Worm (Caenorhabditis elegans): ENCODE measurements around the gene R05D8.7.
A peak's percentile ranks its signal among the peaks of the same experiment; 100 is the strongest.

R05D8.7 gene

DNA sequence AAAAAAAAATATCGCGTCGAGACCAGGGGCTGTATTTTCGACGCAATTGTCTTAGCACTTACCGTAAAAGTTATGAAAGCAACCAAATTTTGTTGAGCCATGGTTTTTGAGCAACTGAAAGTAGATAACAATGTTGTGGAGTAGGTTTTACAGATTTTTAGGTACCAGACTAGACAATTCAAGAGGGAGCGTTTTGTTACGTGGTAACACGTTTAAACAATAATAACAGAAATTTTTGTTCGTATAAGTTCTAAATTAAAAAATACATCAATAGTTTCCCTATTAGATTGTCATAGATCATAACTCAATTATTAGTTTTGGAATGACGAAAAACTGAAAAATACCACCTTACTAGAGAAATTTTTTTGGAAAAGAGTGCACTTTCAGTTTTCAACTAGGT lies 13.0 kb downstream of the R05D8.7 start, which contains the start of gene srx-24:
Gene srx-24 (minus strand): TSS at position 101 of the 400 bp plus-strand sequence.
- TF ChIP-seq F37D6.2 (tag; optimal IDR thresholded peaks at IDR 0.05) (no peak), zag-1 (tag; optimal IDR thresholded peaks at IDR 0.05) (no peak), mxl-2 (GFP tag; conservative IDR thresholded peaks at IDR 0.05) (no peak), nhr-6 (tag; optimal IDR thresholded peaks at IDR 0.05) (no peak), lin-1 (GFP tag; IDR thresholded peaks at IDR 0.05) (no peak), lsy-2 (tag; optimal IDR thresholded peaks at IDR 0.05) (no peak), daf-8 (GFP tag; IDR thresholded peaks at IDR 0.05) (no peak), nhr-41 (GFP tag; IDR thresholded peaks at IDR 0.05) (no peak), F26F4.8 (GFP tag; conservative IDR thresholded peaks at IDR 0.05) (no peak), unc-130 (GFP tag; optimal IDR thresholded peaks at IDR 0.05) (no peak), nhr-10 (tag; optimal IDR thresholded peaks at IDR 0.05) (no peak), ceh-44 (GFP tag; IDR thresholded peaks at IDR 0.05) (no peak), duxl-1 (tag; optimal IDR thresholded peaks at IDR 0.05; ENCODE audit: poor library complexity) (no peak), ZK337.2 (GFP tag; IDR thresholded peaks at IDR 0.05) (no peak), aly-2 (tag; optimal IDR thresholded peaks at IDR 0.05) (no peak), ceh-82 (tag; optimal IDR thresholded peaks at IDR 0.05) (no peak)

DNA sequence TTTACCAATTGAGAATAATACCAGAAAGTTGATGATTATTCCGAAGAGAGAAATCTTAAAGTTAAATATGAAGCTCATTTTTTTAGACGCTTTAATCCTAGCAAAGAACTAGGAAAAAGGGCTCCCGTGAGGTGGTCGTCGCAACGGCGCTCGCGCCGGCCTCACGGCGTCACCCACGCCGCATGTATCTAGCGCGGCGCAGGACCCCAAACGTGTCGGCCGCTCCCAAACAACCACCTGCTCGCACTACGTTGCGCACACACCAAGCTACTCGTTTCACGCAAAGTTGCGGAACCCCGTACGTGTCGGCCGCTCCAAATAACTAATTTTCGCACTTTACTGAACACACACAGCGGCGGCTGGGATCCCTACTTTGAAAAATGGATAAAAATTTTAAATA lies 16.6 kb downstream of the R05D8.7 start:
- TF ChIP-seq tra-1 (GFP tag; IDR thresholded peaks at IDR 0.05) (no peak), nhr-111 (GFP tag; optimal IDR thresholded peaks at IDR 0.05) (no peak), ZK546.5 (tag; optimal IDR thresholded peaks at IDR 0.05) (no peak), set-16 (GFP tag; IDR thresholded peaks at IDR 0.05) (peak; percentile 85), daf-19 (GFP tag; conservative IDR thresholded peaks at IDR 0.05) (no peak), nhr-6 (tag; optimal IDR thresholded peaks at IDR 0.05) (no peak), egl-27 (tag; optimal IDR thresholded peaks at IDR 0.05) (no peak), Y105C5A.15 (GFP tag; IDR thresholded peaks at IDR 0.05) (no peak)

ce11 chrV:2742298-2742697 lies 20.7 kb downstream of the R05D8.7 start, which contains the start of gene srg-62:
Gene srg-62, minus strand, starts transcription at chrV:2742398.
- TF ChIP-seq nhr-25 (tag; optimal IDR thresholded peaks at IDR 0.05; ENCODE audit: borderline replicate concordance, insufficient read depth) = no peak
- TF ChIP-seq zag-1 (tag; optimal IDR thresholded peaks at IDR 0.05) = no peak

DNA sequence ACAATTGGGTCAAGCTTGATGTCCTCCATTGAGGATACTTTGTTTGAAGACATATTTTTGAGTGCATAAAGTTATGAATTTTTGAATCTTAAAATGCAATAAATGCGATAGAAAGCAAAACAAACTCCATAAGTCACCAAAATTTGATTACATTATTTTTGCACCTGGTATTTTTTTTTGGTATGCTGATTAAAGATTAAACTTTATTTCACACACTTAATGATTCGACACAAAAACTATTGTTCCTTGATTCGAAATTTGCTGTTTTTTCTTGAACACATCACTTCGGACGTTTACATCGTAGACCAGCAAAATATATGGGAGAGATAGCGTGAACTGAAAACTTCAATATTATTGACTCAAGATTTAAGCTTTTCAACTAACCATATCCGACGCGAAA lies 22.8 kb downstream of the R05D8.7 start, which contains the start of gene srg-61:
Gene srg-61 (minus strand): TSS at position 101 of the 400 bp plus-strand sequence.
- TF ChIP-seq fkh-10 (GFP tag; optimal IDR thresholded peaks at IDR 0.05) = no peak
- TF ChIP-seq spr-1 (tag; optimal IDR thresholded peaks at IDR 0.05) = no peak
- TF ChIP-seq lin-15B (tag; optimal IDR thresholded peaks at IDR 0.05) = no peak
- no peak for TF ChIP-seq attf-4 (tag; optimal IDR thresholded peaks at IDR 0.05)
- TF ChIP-seq lsy-2 (tag; optimal IDR thresholded peaks at IDR 0.05) = no peak
- TF ChIP-seq Y105C5A.15 (GFP tag; IDR thresholded peaks at IDR 0.05) = no peak
- no peak for TF ChIP-seq nhr-42 (GFP tag; IDR thresholded peaks at IDR 0.05)
- no peak for TF ChIP-seq dmd-6 (GFP tag; IDR thresholded peaks at IDR 0.05)

ce11 chrV:2739607-2740006 lies 23.4 kb downstream of the R05D8.7 start:
- no peak for TF ChIP-seq hmg-1.1 (GFP tag; IDR thresholded peaks at IDR 0.05)
- 0 out of 2 replicates have a peak, but pooled peaks have one; percentile 23 for TF ChIP-seq Y48G9A.11 (GFP tag; IDR thresholded peaks at IDR 0.05)
- TF ChIP-seq set-16 (GFP tag; IDR thresholded peaks at IDR 0.05) = peak; percentile 84
- peak; percentile 42 for TF ChIP-seq aha-1 (tag)
- 0 out of 2 replicates have a peak, but pooled peaks have one; percentile 18 for TF ChIP-seq lim-7 (GFP tag; IDR thresholded peaks at IDR 0.05)
